Worm (Caenorhabditis elegans) whole organism, L2 larva: Measurements from ENCODE around the gene F07G11.3.

Experiments used
- C34F6.9 ChIP-seq: fragments of 150-350 bp; optimal IDR thresholded peaks from 2 replicates; lab custom pipeline; 2014; ENCODE audit warnings: missing biosample characterization, missing genetic modification characterization
- F13H6.1 ChIP-seq: sonication (generic microtip); optimal IDR thresholded peaks from 2 replicates; lab custom pipeline; 2016; ENCODE audit warnings: missing genetic modification characterization, missing compliant biosample characterization
- R02D3.7 ChIP-seq: fragments of 150-350 bp; optimal IDR thresholded peaks from 2 replicates; lab custom pipeline; 2014; ENCODE audit warnings: missing biosample characterization, missing genetic modification characterization
- alr-1 ChIP-seq: fragments of 150-350 bp; optimal IDR thresholded peaks from 2 replicates; lab custom pipeline; 2014; ENCODE audit warnings: missing biosample characterization, missing genetic modification characterization
- aly-2 ChIP-seq: fragments of 150-350 bp; optimal IDR thresholded peaks from 2 replicates; lab custom pipeline; 2014; ENCODE audit warnings: missing biosample characterization, missing genetic modification characterization
- ama-1 ChIP-seq: fragments of 150-350 bp; optimal IDR thresholded peaks from 2 replicates; lab custom pipeline; 2018; ENCODE audit warnings: inconsistent platforms
- blmp-1 ChIP-seq: sonication (generic microtip); optimal IDR thresholded peaks from 2 replicates; lab custom pipeline; 2017; ENCODE audit warnings: missing genetic modification characterization, mild to moderate bottlenecking, missing compliant biosample characterization, antibody characterized with exemption, moderate library complexity; ENCODE audit not compliant: insufficient read depth
- ceh-16 ChIP-seq: fragments of 150-350 bp; optimal IDR thresholded peaks from 2 replicates; lab custom pipeline; 2014; ENCODE audit warnings: missing biosample characterization, missing genetic modification characterization
- ceh-82 ChIP-seq: fragments of 150-350 bp; optimal IDR thresholded peaks from 2 replicates; lab custom pipeline; 2014; ENCODE audit warnings: missing biosample characterization, missing genetic modification characterization
- crh-2 ChIP-seq: sonication (generic microtip); optimal IDR thresholded peaks from 2 replicates; lab custom pipeline; 2017; ENCODE audit warnings: missing biosample characterization, missing genetic modification characterization
- dmd-4 ChIP-seq: sonication (generic microtip); optimal IDR thresholded peaks from 2 replicates; lab custom pipeline; 2017; ENCODE audit warnings: missing biosample characterization, missing genetic modification characterization
- egl-27 ChIP-seq: sonication (generic microtip); optimal IDR thresholded peaks from 3 replicates; lab custom pipeline; 2017; ENCODE audit warnings: missing biosample characterization, missing genetic modification reagents, missing genetic modification characterization
- elt-1 ChIP-seq: fragments of 150-350 bp; optimal IDR thresholded peaks from 2 replicates; lab custom pipeline; 2014; ENCODE audit warnings: missing biosample characterization, missing genetic modification characterization
- elt-3 ChIP-seq: sonication (generic microtip); optimal IDR thresholded peaks from 2 replicates; lab custom pipeline; 2017; ENCODE audit warnings: missing biosample characterization, missing genetic modification characterization
- gmeb-1 ChIP-seq: fragments of 150-350 bp; optimal IDR thresholded peaks from 2 replicates; lab custom pipeline; 2014; ENCODE audit warnings: missing biosample characterization, missing genetic modification characterization
- lin-11 ChIP-seq: fragments of 150-350 bp; sonication (generic microtip); optimal IDR thresholded peaks from 2 replicates; lab custom pipeline; 2014; ENCODE audit warnings: missing biosample characterization, missing genetic modification characterization, inconsistent platforms, mixed read lengths
- mdl-1 ChIP-seq, 2 experiments: fragments of 150-350 bp in 1 of 2; sonication (generic microtip) in 1 of 2; optimal IDR thresholded peaks; 2 replicates each; lab custom pipeline; 2017; ENCODE audit warnings: missing biosample characterization in 2 of 2, missing genetic modification characterization in 2 of 2
- nhr-10 ChIP-seq: sonication (generic microtip); optimal IDR thresholded peaks from 2 replicates; lab custom pipeline; 2017; ENCODE audit warnings: missing biosample characterization, missing genetic modification characterization
- nhr-12 ChIP-seq: fragments of 150-350 bp; optimal IDR thresholded peaks from 2 replicates; lab custom pipeline; 2014; ENCODE audit warnings: missing biosample characterization, missing genetic modification characterization
- nhr-129 ChIP-seq: fragments of 150-350 bp; optimal IDR thresholded peaks from 2 replicates; lab custom pipeline; 2014; ENCODE audit warnings: missing biosample characterization, missing genetic modification characterization
- nhr-21 ChIP-seq: fragments of 150-350 bp; optimal IDR thresholded peaks from 2 replicates; lab custom pipeline; 2014; ENCODE audit warnings: missing biosample characterization, missing genetic modification characterization
- nhr-23 ChIP-seq: fragments of 150-350 bp; optimal IDR thresholded peaks from 2 replicates; lab custom pipeline; 2014; ENCODE audit warnings: missing biosample characterization, missing genetic modification reagents, missing genetic modification characterization
- nhr-25 ChIP-seq: fragments of 150-350 bp; sonication (generic microtip); optimal IDR thresholded peaks from 3 replicates; lab custom pipeline; 2014; ENCODE audit warnings: missing biosample characterization, missing genetic modification characterization
- peb-1 ChIP-seq: fragments of 150-350 bp; optimal IDR thresholded peaks from 2 replicates; lab custom pipeline; 2014; ENCODE audit warnings: missing biosample characterization, missing genetic modification characterization
- sem-4 ChIP-seq: fragments of 150-350 bp; optimal IDR thresholded peaks from 2 replicates; lab custom pipeline; 2014; ENCODE audit warnings: missing biosample characterization, missing genetic modification reagents, missing genetic modification characterization
- skn-1 ChIP-seq: sonication (generic microtip); optimal IDR thresholded peaks from 2 replicates; lab custom pipeline; 2017; ENCODE audit warnings: missing biosample characterization, missing genetic modification characterization
- sma-3 ChIP-seq: sonication (generic microtip); optimal IDR thresholded peaks from 2 replicates; lab custom pipeline; 2016; ENCODE audit warnings: missing genetic modification reagents, missing genetic modification characterization, missing compliant biosample characterization
- snpc-4 ChIP-seq: fragments of 150-350 bp; optimal IDR thresholded peaks from 2 replicates; lab custom pipeline; 2014; ENCODE audit warnings: missing biosample characterization, missing genetic modification characterization
- unc-39 ChIP-seq: fragments of 150-350 bp; optimal IDR thresholded peaks from 2 replicates; lab custom pipeline; 2014; ENCODE audit warnings: missing biosample characterization, missing genetic modification characterization
- unc-55 ChIP-seq: fragments of 150-350 bp; sonication (generic microtip); optimal IDR thresholded peaks from 3 replicates; lab custom pipeline; 2014; ENCODE audit warnings: missing biosample characterization, missing genetic modification reagents, missing genetic modification characterization
- unc-62 ChIP-seq: fragments of 150-350 bp; optimal IDR thresholded peaks from 2 replicates; lab custom pipeline; 2014; ENCODE audit warnings: missing biosample characterization, missing genetic modification reagents, missing genetic modification characterization
- zag-1 ChIP-seq: fragments of 150-350 bp; optimal IDR thresholded peaks from 2 replicates; lab custom pipeline; 2014; ENCODE audit warnings: missing biosample characterization, missing genetic modification characterization
- ztf-11 ChIP-seq: sonication (generic microtip); optimal IDR thresholded peaks from 2 replicates; lab custom pipeline; 2017; ENCODE audit warnings: missing biosample characterization, missing genetic modification characterization
- ztf-4 ChIP-seq: fragments of 150-350 bp; optimal IDR thresholded peaks from 2 replicates; lab custom pipeline; 2014; ENCODE audit warnings: missing biosample characterization, missing genetic modification characterization

F07G11.3 gene

ce11 chrV:7320909-7321308, 22.3 kb downstream of the F07G11.3 start, which contains the start of gene lmd-4:
lmd-4 (minus strand) TSS chrV:7321009.
- TF ChIP-seq aly-2 (tag; lab: Kevin White, UChicago) = no peak
- TF ChIP-seq F13H6.1 (tag; lab: Kevin White, UChicago) = no peak
- no peak for TF ChIP-seq blmp-1 (tag; lab: Kevin White, UChicago)

- TF ChIP-seq unc-55 (GFP tag; lab: Kevin White, UChicago) (no peak), aly-2 (tag; lab: Kevin White, UChicago) (no peak), elt-3 (tag; lab: Kevin White, UChicago) (no peak), dmd-4 (tag; lab: Kevin White, UChicago) (no peak), gmeb-1 (no peak), egl-27 (no peak), nhr-21 (tag; lab: Kevin White, UChicago) (no peak), elt-1 (no peak), nhr-129 (no peak)
Measured at ce11 chrV:7321915-7322314, 23.4 kb downstream of the F07G11.3 start, which contains the start of gene F10G2.10. F10G2.10 (plus strand) TSS chrV:7322215.

ce11 chrV:7325285-7325684, 26.7 kb downstream of the F07G11.3 start, which contains the start of gene srx-92:
srx-92 (minus strand) TSS chrV:7325385.
- no peak for TF ChIP-seq nhr-10 (tag; lab: Kevin White, UChicago)
- TF ChIP-seq skn-1 = no peak
- TF ChIP-seq sem-4 (tag; lab: Kevin White, UChicago) = no peak
- TF ChIP-seq aly-2 (tag; lab: Kevin White, UChicago) = no peak
- TF ChIP-seq nhr-25 = no peak
- no peak for TF ChIP-seq elt-3 (tag; lab: Kevin White, UChicago)
- TF ChIP-seq nhr-12 (tag; lab: Kevin White, UChicago) = no peak
- no peak for TF ChIP-seq R02D3.7
- TF ChIP-seq C34F6.9 (tag; lab: Kevin White, UChicago) = no peak
- no peak for TF ChIP-seq ceh-16 (tag; lab: Kevin White, UChicago)
- no peak for TF ChIP-seq peb-1 (tag; lab: Kevin White, UChicago)
- TF ChIP-seq unc-62 = no peak
- no peak for TF ChIP-seq F13H6.1 (tag; lab: Kevin White, UChicago)
- no peak for TF ChIP-seq nhr-23

ce11 chrV:7326928-7327327, 28.4 kb downstream of the F07G11.3 start, which contains the start of gene F10G2.4:
F10G2.4 (plus strand) TSS chrV:7327228.
- TF ChIP-seq nhr-21 (tag; lab: Kevin White, UChicago) = no peak
- TF ChIP-seq lin-11 (tag; lab: Kevin White, UChicago) = no peak
- TF ChIP-seq sma-3 (GFP tag; lab: Kevin White, UChicago) = no peak
- no peak for TF ChIP-seq peb-1 (tag; lab: Kevin White, UChicago)
- no peak for TF ChIP-seq nhr-129
- TF ChIP-seq crh-2 (tag; lab: Kevin White, UChicago) = no peak
- TF ChIP-seq snpc-4 (tag; lab: Kevin White, UChicago) = no peak
- no peak for TF ChIP-seq nhr-12 (tag; lab: Kevin White, UChicago)
- no peak for TF ChIP-seq ztf-4 (tag; lab: Kevin White, UChicago)
- no peak for TF ChIP-seq mdl-1 (tag; optimal IDR thresholded peaks at IDR 0.05; lab: Kevin White, UChicago)
- TF ChIP-seq elt-3 (tag; lab: Kevin White, UChicago) = no peak
- no peak for TF ChIP-seq egl-27
- TF ChIP-seq, all 48 proteins: peak for 0

- TF ChIP-seq gmeb-1 = no peak
- TF ChIP-seq elt-1 = no peak
- TF ChIP-seq ama-1 = no peak
- no peak for TF ChIP-seq ceh-82 (tag; lab: Kevin White, UChicago)
- TF ChIP-seq, all 48 proteins: peak for 0
Measured at ce11 chrV:7328092-7328491, 29.5 kb downstream of the F07G11.3 start, which contains the start of gene clec-7. clec-7 (plus strand) TSS chrV:7328392.

ce11 chrV:7330868-7331267, 32.3 kb downstream of the F07G11.3 start, which contains the start of gene F10G2.2:
F10G2.2 (plus strand) TSS chrV:7331168.
- TF ChIP-seq ceh-16 (tag; lab: Kevin White, UChicago) (no peak), sma-3 (GFP tag; lab: Kevin White, UChicago) (no peak), alr-1 (tag; lab: Kevin White, UChicago) (no peak), zag-1 (tag; lab: Kevin White, UChicago) (no peak), nhr-12 (tag; lab: Kevin White, UChicago) (no peak), crh-2 (tag; lab: Kevin White, UChicago) (no peak), ztf-11 (no peak), unc-39 (tag; lab: Kevin White, UChicago) (no peak), C34F6.9 (tag; lab: Kevin White, UChicago) (no peak), peb-1 (tag; lab: Kevin White, UChicago) (no peak), blmp-1 (tag; lab: Kevin White, UChicago) (no peak), unc-55 (GFP tag; lab: Kevin White, UChicago) (no peak), mdl-1 (tag; optimal IDR thresholded peaks at IDR 0.05; lab: Kevin White, UChicago) (no peak), sem-4 (tag; lab: Kevin White, UChicago) (no peak)
